Fruit fly (Drosophila melanogaster) whole organism, embryonic: Measurements from ENCODE around the gene Tollo.

Experiments
- Bteb2 ChIP-seq: fragments of 200-800 bp; sonication (Bioruptor generic); optimal IDR thresholded peaks from 2 replicates; lab custom pipeline; 2016; ENCODE audit warnings: missing biosample characterization, missing genetic modification characterization
- CG10565 ChIP-seq: fragments of 200-800 bp; sonication (Bioruptor generic); optimal IDR thresholded peaks from 3 replicates; lab custom pipeline; 2016; ENCODE audit warnings: missing biosample characterization, mild to moderate bottlenecking, missing genetic modification characterization
- CG11695 ChIP-seq: fragments of 200-800 bp; sonication (Bioruptor generic); IDR thresholded peaks from 3 replicates; pipeline ENCODE4 v1.3.6; 2022; ENCODE audit warnings: missing biosample characterization, missing genetic modification characterization
- CG11696 ChIP-seq: fragments of 200-800 bp; sonication (Bioruptor generic); IDR thresholded peaks from 2 replicates; pipeline ENCODE4 v1.3.6; 2022; ENCODE audit warnings: missing biosample characterization, missing genetic modification characterization
- CG1233 ChIP-seq: fragments of 200-800 bp; sonication (Bioruptor generic); optimal IDR thresholded peaks from 4 replicates; lab custom pipeline; 2018; ENCODE audit warnings: missing biosample characterization, mild to moderate bottlenecking, missing genetic modification characterization
- CG12391 ChIP-seq: fragments of 200-800 bp; sonication (Bioruptor generic); optimal IDR thresholded peaks from 3 replicates; lab custom pipeline; 2018; ENCODE audit warnings: missing biosample characterization, mild to moderate bottlenecking, missing genetic modification characterization, moderate library complexity
- CG13287 ChIP-seq: fragments of 200-800 bp; sonication (Bioruptor generic); IDR thresholded peaks from 2 replicates; pipeline ENCODE4 v1.3.6; 2022; ENCODE audit warnings: missing biosample characterization, missing genetic modification characterization; ENCODE audit not compliant: partially characterized antibody
- CG14710 ChIP-seq: fragments of 200-800 bp; sonication (Bioruptor generic); optimal IDR thresholded peaks from 3 replicates; lab custom pipeline; 2019; ENCODE audit warnings: missing biosample characterization, mild to moderate bottlenecking, missing genetic modification characterization, moderate library complexity
- CG14860 ChIP-seq: fragments of 200-800 bp; sonication (Bioruptor generic); IDR thresholded peaks from 3 replicates; pipeline ENCODE4 v1.3.6; 2022; ENCODE audit warnings: missing biosample characterization, missing genetic modification characterization; ENCODE audit not compliant: partially characterized antibody
- CG15479 ChIP-seq: fragments of 200-800 bp; sonication (Bioruptor generic); optimal IDR thresholded peaks from 3 replicates; lab custom pipeline; 2019; ENCODE audit warnings: missing biosample characterization, mild to moderate bottlenecking, missing genetic modification characterization, moderate library complexity
- CG17802 ChIP-seq: fragments of 200-800 bp; sonication (Bioruptor generic); optimal IDR thresholded peaks from 2 replicates; lab custom pipeline; 2018; ENCODE audit warnings: missing biosample characterization, mild to moderate bottlenecking, missing genetic modification characterization, moderate library complexity
- CG18011 ChIP-seq: fragments of 200-800 bp; sonication (Bioruptor generic); optimal IDR thresholded peaks from 2 replicates; lab custom pipeline; 2017; ENCODE audit warnings: missing biosample characterization, missing genetic modification characterization, mild to moderate bottlenecking, moderate library complexity, missing genotype
- CG2199 ChIP-seq: fragments of 200-800 bp; sonication (Bioruptor generic); IDR thresholded peaks from 3 replicates; pipeline ENCODE4 v1.3.6; 2022; ENCODE audit warnings: missing biosample characterization, missing genetic modification characterization
- CG31388 ChIP-seq: fragments of 200-800 bp; sonication (Bioruptor generic); optimal IDR thresholded peaks from 2 replicates; lab custom pipeline; 2016; ENCODE audit warnings: missing biosample characterization, missing genetic modification characterization
- CG32772 ChIP-seq: fragments of 200-800 bp; sonication (Bioruptor generic); IDR thresholded peaks from 2 replicates; pipeline ENCODE4 v1.3.6; 2022; ENCODE audit warnings: missing biosample characterization, missing genetic modification characterization
- CG4404 ChIP-seq: fragments of 200-800 bp; sonication (Bioruptor generic); IDR thresholded peaks from 2 replicates; pipeline ENCODE4 v1.3.6; 2022; ENCODE audit warnings: missing biosample characterization, missing genetic modification characterization
- CG5953 ChIP-seq: fragments of 200-800 bp; sonication (Bioruptor generic); IDR thresholded peaks from 2 replicates; pipeline ENCODE4 v1.3.6; 2022; ENCODE audit warnings: missing biosample characterization, missing genetic modification characterization
- CG6254 ChIP-seq: fragments of 200-800 bp; sonication (Bioruptor generic); optimal IDR thresholded peaks from 3 replicates; lab custom pipeline; 2017; ENCODE audit warnings: mild to moderate bottlenecking, missing biosample characterization, missing genetic modification reagents, missing genetic modification characterization
- CG7271 ChIP-seq: fragments of 200-800 bp; sonication (Bioruptor generic); optimal IDR thresholded peaks from 2 replicates; lab custom pipeline; 2018; ENCODE audit warnings: missing biosample characterization, mild to moderate bottlenecking, missing genetic modification characterization, moderate library complexity
- CG7357 ChIP-seq: fragments of 200-800 bp; sonication (Bioruptor generic); IDR thresholded peaks from 3 replicates; pipeline ENCODE4 v1.3.6; 2022; ENCODE audit warnings: missing biosample characterization, missing genetic modification characterization
- CG8924 ChIP-seq: fragments of 200-800 bp; optimal IDR thresholded peaks from 3 replicates; lab custom pipeline; 2019; ENCODE audit warnings: missing biosample characterization, mild to moderate bottlenecking, missing genetic modification characterization, moderate library complexity
- CG9215 ChIP-seq: fragments of 200-800 bp; sonication (Bioruptor generic); IDR thresholded peaks from 2 replicates; pipeline ENCODE4 v1.3.6; 2022; ENCODE audit warnings: missing biosample characterization, missing genetic modification characterization
- Hey ChIP-seq: fragments of 200-800 bp; sonication (Bioruptor generic); optimal IDR thresholded peaks from 3 replicates; lab custom pipeline; 2018; ENCODE audit warnings: missing biosample characterization, mild to moderate bottlenecking, missing genetic modification characterization
- HmgZ ChIP-seq: fragments of 200-800 bp; sonication (Bioruptor generic); optimal IDR thresholded peaks from 2 replicates; lab custom pipeline; 2018; ENCODE audit warnings: missing biosample characterization, mild to moderate bottlenecking, missing genetic modification characterization
- Meics ChIP-seq: fragments of 200-800 bp; sonication (Bioruptor generic); optimal IDR thresholded peaks from 2 replicates; lab custom pipeline; 2017; ENCODE audit warnings: missing biosample characterization, mild to moderate bottlenecking, missing genetic modification characterization
- Neu2 ChIP-seq: fragments of 200-800 bp; sonication (Bioruptor generic); optimal IDR thresholded peaks from 3 replicates; lab custom pipeline; 2016; ENCODE audit warnings: missing biosample characterization, missing genetic modification characterization, borderline replicate concordance
- NfI ChIP-seq: fragments of 200-800 bp; sonication (Bioruptor generic); optimal IDR thresholded peaks from 3 replicates; lab custom pipeline; 2018; ENCODE audit warnings: missing biosample characterization, mild to moderate bottlenecking, missing genetic modification characterization, moderate library complexity
- PHDP ChIP-seq: fragments of 200-800 bp; sonication (Bioruptor generic); optimal IDR thresholded peaks from 3 replicates; lab custom pipeline; 2018; ENCODE audit warnings: missing biosample characterization, mild to moderate bottlenecking, missing genetic modification characterization, moderate library complexity
- Sox100B ChIP-seq: fragments of 200-800 bp; sonication (Bioruptor generic); optimal IDR thresholded peaks from 3 replicates; lab custom pipeline; 2018; ENCODE audit warnings: missing biosample characterization, mild to moderate bottlenecking, missing genetic modification characterization
- TFAM ChIP-seq: fragments of 200-800 bp; sonication (Bioruptor generic); optimal IDR thresholded peaks from 2 replicates; lab custom pipeline; 2017; ENCODE audit warnings: missing biosample characterization, missing genetic modification characterization, inconsistent platforms
- bcd ChIP-seq: fragments of 200-800 bp; sonication (Bioruptor generic); optimal IDR thresholded peaks from 2 replicates; lab custom pipeline; 2017; ENCODE audit warnings: missing biosample characterization, mild to moderate bottlenecking, missing genetic modification characterization
- bigmax ChIP-seq: fragments of 200-800 bp; sonication (Bioruptor generic); optimal IDR thresholded peaks from 2 replicates; lab custom pipeline; 2018; ENCODE audit warnings: missing biosample characterization, mild to moderate bottlenecking, missing genetic modification characterization
- cwo ChIP-seq: fragments of 200-800 bp; sonication (Bioruptor generic); optimal IDR thresholded peaks from 3 replicates; lab custom pipeline; 2017; ENCODE audit warnings: missing biosample characterization, missing genetic modification characterization, mild to moderate bottlenecking, moderate library complexity, missing genetic modification reagents
- dmrt99B ChIP-seq: fragments of 200-800 bp; sonication (Bioruptor generic); optimal IDR thresholded peaks from 2 replicates; lab custom pipeline; 2018; ENCODE audit warnings: missing biosample characterization, mild to moderate bottlenecking, missing genetic modification characterization, moderate library complexity
- ems ChIP-seq: fragments of 200-800 bp; sonication (Bioruptor generic); optimal IDR thresholded peaks from 3 replicates; lab custom pipeline; 2016; ENCODE audit warnings: missing biosample characterization, missing genetic modification characterization
- esg ChIP-seq: fragments of 200-800 bp; sonication (Bioruptor generic); conservative IDR thresholded peaks from 2 replicates; pipeline ENCODE4 v1.3.6; 2022; ENCODE audit warnings: missing biosample characterization, missing genetic modification characterization
- gcm ChIP-seq: fragments of 200-800 bp; sonication (Bioruptor generic); optimal IDR thresholded peaks from 2 replicates; lab custom pipeline; 2019; ENCODE audit warnings: missing biosample characterization, mild to moderate bottlenecking, missing genetic modification characterization, moderate library complexity
- gem ChIP-seq: fragments of 200-800 bp; sonication (Bioruptor generic); optimal IDR thresholded peaks from 2 replicates; lab custom pipeline; 2019; ENCODE audit warnings: missing biosample characterization, mild to moderate bottlenecking, missing genetic modification characterization, moderate library complexity
- grau ChIP-seq: fragments of 200-800 bp; optimal IDR thresholded peaks from 3 replicates; lab custom pipeline; 2019; ENCODE audit warnings: missing biosample characterization, mild to moderate bottlenecking, missing genetic modification characterization, moderate library complexity
- hth ChIP-seq: fragments of >200 bp; optimal IDR thresholded peaks from 2 replicates; lab custom pipeline; 2017; ENCODE audit warnings: inconsistent platforms
- jing ChIP-seq: fragments of 200-800 bp; sonication (Bioruptor generic); optimal IDR thresholded peaks from 2 replicates; lab custom pipeline; 2018; ENCODE audit warnings: missing biosample characterization, mild to moderate bottlenecking, missing genetic modification characterization
- jumu ChIP-seq: fragments of 200-800 bp; sonication (Bioruptor generic); optimal IDR thresholded peaks from 3 replicates; lab custom pipeline; 2016; ENCODE audit warnings: missing biosample characterization, missing genetic modification characterization
- lilli ChIP-seq: fragments of 200-800 bp; sonication (Bioruptor generic); optimal IDR thresholded peaks from 3 replicates; lab custom pipeline; 2016; ENCODE audit warnings: missing biosample characterization, missing genetic modification characterization
- nom ChIP-seq: fragments of 200-800 bp; sonication (Bioruptor generic); optimal IDR thresholded peaks from 2 replicates; lab custom pipeline; 2017; ENCODE audit warnings: missing biosample characterization, missing genetic modification characterization, mild to moderate bottlenecking, moderate library complexity, missing genetic modification reagents
- ranshi ChIP-seq: fragments of 200-800 bp; sonication (Bioruptor generic); IDR thresholded peaks from 2 replicates; pipeline ENCODE4 v1.3.6; 2022; ENCODE audit warnings: missing biosample characterization, missing genetic modification characterization
- seq ChIP-seq: fragments of 200-800 bp; sonication (Bioruptor generic); IDR thresholded peaks from 2 replicates; pipeline ENCODE4 v1.3.6; 2022; ENCODE audit warnings: missing biosample characterization, missing genetic modification characterization
- sna ChIP-seq: fragments of 200-800 bp; sonication (Bioruptor generic); IDR thresholded peaks from 2 replicates; pipeline ENCODE4 v1.3.6; 2022; ENCODE audit warnings: missing biosample characterization, missing genetic modification characterization; ENCODE audit not compliant: partially characterized antibody
- stc ChIP-seq: fragments of 200-800 bp; sonication (Bioruptor generic); IDR thresholded peaks from 2 replicates; pipeline ENCODE4 v1.3.6; 2022; ENCODE audit warnings: missing biosample characterization, missing genetic modification characterization
- unpg ChIP-seq: fragments of 200-800 bp; sonication (Bioruptor generic); optimal IDR thresholded peaks from 3 replicates; lab custom pipeline; 2018; ENCODE audit warnings: missing biosample characterization, mild to moderate bottlenecking, missing genetic modification characterization, moderate library complexity

The Tollo gene

DNA sequence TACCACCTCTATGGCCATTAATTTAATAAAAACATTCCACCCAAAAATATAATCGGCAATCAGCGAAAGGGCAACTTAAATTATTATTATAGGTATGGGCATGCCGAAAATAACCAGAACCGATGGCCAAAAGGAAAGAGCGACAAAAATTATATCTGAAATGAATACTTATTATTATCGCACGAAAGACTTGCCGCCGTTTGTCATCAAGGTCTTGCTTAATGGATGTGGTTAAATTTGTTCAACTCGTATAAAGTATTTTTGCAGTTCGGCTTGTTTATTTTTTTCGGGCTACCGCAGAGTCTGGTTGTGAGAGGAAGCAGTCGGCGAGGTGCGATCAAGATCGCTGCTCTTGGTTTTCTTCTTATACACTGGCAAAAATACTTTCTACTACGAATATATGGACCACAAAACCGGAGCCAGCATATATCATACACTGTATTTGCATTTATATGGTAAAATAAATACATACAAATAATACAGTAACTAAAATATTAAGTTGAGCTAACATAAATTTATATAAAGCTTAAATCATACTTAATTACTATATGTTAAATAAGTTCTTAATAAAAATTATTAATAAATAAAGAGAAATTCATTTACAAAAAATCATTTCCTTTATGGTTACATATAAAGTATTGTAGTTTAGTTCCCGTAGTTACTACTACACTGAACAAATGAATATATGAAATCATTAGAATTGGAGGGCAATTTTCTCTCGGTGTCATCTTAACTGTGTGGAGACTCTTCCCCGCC is 26.5 kb upstream of the Tollo start (continued):
- TF ChIP-seq NfI (no peak), CG4404 (no peak), bigmax (GFP tag; lab: Kevin White, UChicago) (no peak), CG2199 (GFP tag; lab: Robert Waterston, UW) (peak; percentile 63; the same call in 1 of the 3 replicates), TFAM (GFP tag; lab: Kevin White, UChicago) (no peak), cwo (GFP tag; lab: Kevin White, UChicago) (no peak), CG32772 (GFP tag; lab: Robert Waterston, UW) (no peak), CG14710 (peak; percentile 49), seq (GFP tag; lab: Robert Waterston, UW) (no peak), Neu2 (GFP tag; lab: Kevin White, UChicago) (no peak), CG10565 (GFP tag; lab: Kevin White, UChicago) (no peak), Sox100B (GFP tag; lab: Kevin White, UChicago) (peak; percentile 26), CG12391 (tag; lab: Kevin White, UChicago) (peak; percentile 4), ems (GFP tag; lab: Kevin White, UChicago) (no peak), lilli (GFP tag; lab: Kevin White, UChicago) (no peak), CG6254 (GFP tag; lab: Kevin White, UChicago) (no peak), jumu (GFP tag; lab: Kevin White, UChicago) (no peak), dmrt99B (peak; percentile 56), CG18011 (no peak), CG5953 (GFP tag; lab: Robert Waterston, UW) (no peak), HmgZ (tag; lab: Kevin White, UChicago) (no peak), grau (tag; lab: Kevin White, UChicago) (peak; percentile 11), gcm (no peak), CG14860 (GFP tag; lab: Robert Waterston, UW) (no peak), bcd (GFP tag; lab: Kevin White, UChicago) (peak; percentile 7), Bteb2 (GFP tag; lab: Kevin White, UChicago) (no peak), CG9215 (GFP tag; lab: Robert Waterston, UW) (no peak), sna (no peak), CG8924 (tag; lab: Kevin White, UChicago) (no peak), CG7271 (tag; lab: Kevin White, UChicago) (no peak), Meics (GFP tag; lab: Kevin White, UChicago) (peak; percentile 17), CG7357 (no peak), gem (tag; lab: Kevin White, UChicago) (peak; percentile 47), CG31388 (GFP tag; lab: Kevin White, UChicago) (no peak), hth (no peak), ranshi (no peak), CG11695 (GFP tag; lab: Robert Waterston, UW) (no peak), CG11696 (GFP tag; lab: Robert Waterston, UW) (no peak), stc (GFP tag; lab: Robert Waterston, UW) (no peak), nom (GFP tag; lab: Kevin White, UChicago) (peak; percentile 21), Hey (no peak), CG13287 (GFP tag; lab: Robert Waterston, UW) (no peak), CG15479 (no peak), CG1233 (GFP tag; lab: Kevin White, UChicago) (no peak), jing (GFP tag; lab: Kevin White, UChicago) (no peak), esg (no peak), PHDP (tag; lab: Kevin White, UChicago) (no peak), unpg (no peak), CG17802 (tag; lab: Kevin White, UChicago) (no peak)
